Worm (Caenorhabditis elegans): ENCODE data around the gene F10D2.8.

The F10D2.8 gene

DNA sequence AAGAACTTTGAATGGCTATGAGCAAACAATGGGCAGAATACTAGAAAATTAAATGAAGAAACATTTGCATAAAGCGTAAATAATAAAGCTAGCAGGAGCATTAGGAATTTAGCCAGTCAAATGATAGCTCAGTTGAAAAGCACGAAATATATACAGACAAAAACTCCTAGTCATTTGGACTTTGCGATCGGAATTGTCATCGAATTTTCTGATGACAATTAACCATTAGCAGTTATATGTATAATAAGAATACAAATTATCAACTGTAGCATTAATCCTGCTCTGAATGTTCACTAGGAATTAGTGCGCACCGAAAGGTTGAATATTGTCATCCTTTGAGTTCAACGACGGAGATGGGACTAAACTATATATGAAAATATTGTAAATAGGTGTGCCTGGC, 3.1 kb downstream of the F10D2.8 start, which contains the start of gene ugt-38:
TSS of gene ugt-38 (minus strand) at position 101 of the 400 bp plus-strand sequence.
- TF ChIP-seq elt-3 (tag; optimal IDR thresholded peaks at IDR 0.05) (no peak), ceh-39 (tag; optimal IDR thresholded peaks at IDR 0.05) (no peak), nhr-237 (tag; optimal IDR thresholded peaks at IDR 0.05) (no peak), nhr-76 (tag; optimal IDR thresholded peaks at IDR 0.05) (no peak), nhr-2 (tag; optimal IDR thresholded peaks at IDR 0.05) (no peak), drap-1 (GFP tag; optimal IDR thresholded peaks at IDR 0.05) (no peak), nhr-28 (tag; optimal IDR thresholded peaks at IDR 0.05) (no peak), zip-8 (tag; optimal IDR thresholded peaks at IDR 0.05) (no peak), flh-1 (GFP tag; optimal IDR thresholded peaks at IDR 0.05) (no peak), ces-1 (GFP tag; optimal IDR thresholded peaks at IDR 0.05) (no peak), cnd-1 (tag; optimal IDR thresholded peaks at IDR 0.05) (no peak), sptf-1 (tag; optimal IDR thresholded peaks at IDR 0.05) (no peak), nhr-12 (tag; optimal IDR thresholded peaks at IDR 0.05) (no peak), hlh-1 (tag; optimal IDR thresholded peaks at IDR 0.05) (no peak), ceh-43 (GFP tag; optimal IDR thresholded peaks at IDR 0.05) (no peak), mls-2 (tag; optimal IDR thresholded peaks at IDR 0.05) (no peak)

DNA sequence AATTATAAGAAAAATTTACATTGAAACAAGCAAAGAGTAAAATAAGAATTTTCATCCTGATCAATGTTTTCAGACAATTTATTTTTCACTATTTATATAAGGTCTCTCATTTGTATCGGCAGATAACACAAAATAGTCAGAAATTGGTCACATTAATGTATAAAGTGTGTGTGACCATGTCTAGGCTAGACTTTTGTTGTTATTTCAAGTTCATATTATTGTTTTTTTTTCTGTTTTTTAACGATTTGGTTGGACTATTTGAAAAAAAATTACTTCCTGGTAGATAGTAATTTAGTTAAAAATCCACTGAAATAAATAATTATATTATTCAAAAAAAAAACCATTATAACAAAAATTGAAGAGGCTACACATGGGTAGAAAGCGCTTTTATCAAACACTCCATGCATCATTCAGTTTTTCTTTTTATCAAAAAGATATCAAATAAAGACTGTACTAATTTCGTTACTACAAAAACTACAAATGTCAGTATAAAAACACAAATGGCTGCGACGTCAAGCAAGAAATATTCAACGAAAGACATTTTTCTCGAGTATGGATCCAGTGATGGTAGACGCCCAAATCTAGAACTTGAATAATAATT, 5.2 kb downstream of the F10D2.8 start, which contains the start of gene ugt-37:
TSS of gene ugt-37 (minus strand) at position 69 of the 601 bp plus-strand sequence.
- TF ChIP-seq M03D4.4 (tag; optimal IDR thresholded peaks at IDR 0.05) (no peak), cnd-1 (tag; optimal IDR thresholded peaks at IDR 0.05) (no peak), elt-3 (tag; optimal IDR thresholded peaks at IDR 0.05) (no peak), tbx-8 (GFP tag; optimal IDR thresholded peaks at IDR 0.05) (no peak), nhr-12 (tag; optimal IDR thresholded peaks at IDR 0.05) (no peak), drap-1 (GFP tag; optimal IDR thresholded peaks at IDR 0.05) (no peak), lin-13 (tag; optimal IDR thresholded peaks at IDR 0.05) (no peak), lsy-2 (tag; optimal IDR thresholded peaks at IDR 0.05) (no peak)

DNA sequence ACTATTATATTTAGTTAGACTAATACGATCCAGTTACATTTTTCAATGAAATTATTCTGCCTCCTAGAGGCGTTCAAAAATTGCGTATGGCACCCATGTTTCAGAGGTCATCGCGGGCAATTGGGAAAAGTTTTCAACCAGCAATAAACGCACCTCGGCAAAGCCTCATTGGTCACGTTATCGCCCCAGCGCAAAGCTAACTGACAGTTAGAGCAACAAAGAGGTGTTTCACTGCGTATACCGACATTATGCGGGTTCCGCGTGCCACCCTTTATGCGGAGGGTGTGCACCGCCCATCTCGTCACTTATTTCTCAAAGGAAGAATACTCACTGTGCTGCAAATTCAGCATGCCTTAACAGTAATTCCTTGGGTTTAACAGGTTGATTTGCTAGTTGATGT, 7.9 kb downstream of the F10D2.8 start:
- TF ChIP-seq lsy-2 (tag; optimal IDR thresholded peaks at IDR 0.05): no peak
- no peak for TF ChIP-seq nhr-237 (tag; optimal IDR thresholded peaks at IDR 0.05)
- no peak for TF ChIP-seq ceh-39 (tag; optimal IDR thresholded peaks at IDR 0.05)
- no peak for TF ChIP-seq hlh-1 (tag; optimal IDR thresholded peaks at IDR 0.05)
- no peak for TF ChIP-seq lin-32 (GFP tag; optimal IDR thresholded peaks at IDR 0.05)
- TF ChIP-seq lin-13 (tag; optimal IDR thresholded peaks at IDR 0.05): no peak
- TF ChIP-seq mab-5 (tag; optimal IDR thresholded peaks at IDR 0.05): no peak
- no peak for TF ChIP-seq mep-1 (tag; optimal IDR thresholded peaks at IDR 0.05)
- no peak for TF ChIP-seq unc-39 (tag; optimal IDR thresholded peaks at IDR 0.05)
- TF ChIP-seq nhr-12 (tag; optimal IDR thresholded peaks at IDR 0.05): no peak
- TF ChIP-seq nhr-28 (tag; optimal IDR thresholded peaks at IDR 0.05): no peak
- no peak for TF ChIP-seq flh-1 (GFP tag; optimal IDR thresholded peaks at IDR 0.05)
- no peak for TF ChIP-seq unc-62 (GFP tag; optimal IDR thresholded peaks at IDR 0.05)
- no peak for TF ChIP-seq ces-1 (GFP tag; optimal IDR thresholded peaks at IDR 0.05)
- TF ChIP-seq ham-2 (GFP tag; optimal IDR thresholded peaks at IDR 0.05): no peak
- TF ChIP-seq pha-4 (tag; optimal IDR thresholded peaks at IDR 0.05): no peak
- TF ChIP-seq snpc-4 (tag; optimal IDR thresholded peaks at IDR 0.05): no peak

DNA sequence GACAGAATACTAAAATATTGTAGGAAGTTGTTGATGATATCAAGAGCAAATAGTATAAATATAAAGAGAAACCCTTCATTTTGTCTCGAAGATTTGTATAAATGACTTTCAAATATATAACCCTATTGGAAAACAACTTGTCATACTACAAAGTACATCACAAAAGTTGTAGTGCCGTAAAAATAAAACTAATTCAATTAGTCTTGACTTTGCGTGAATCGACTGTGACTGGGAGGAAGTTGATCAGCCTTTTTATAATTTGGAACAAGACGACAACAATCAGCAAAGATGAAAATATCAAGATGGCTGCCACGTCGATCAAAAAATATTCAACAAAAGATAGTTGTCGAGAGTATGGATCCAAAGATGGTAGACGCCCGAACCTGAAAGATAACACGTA, 8.7 kb downstream of the F10D2.8 start, which contains the start of gene ugt-40:
TSS of gene ugt-40 (minus strand) at position 101 of the 400 bp plus-strand sequence.
- no peak for TF ChIP-seq unc-62 (GFP tag; optimal IDR thresholded peaks at IDR 0.05)
- TF ChIP-seq cnd-1 (tag; optimal IDR thresholded peaks at IDR 0.05): no peak
- TF ChIP-seq blmp-1 (tag; optimal IDR thresholded peaks at IDR 0.05): no peak
- TF ChIP-seq lin-13 (tag; optimal IDR thresholded peaks at IDR 0.05): no peak
- TF ChIP-seq tbx-8 (GFP tag; optimal IDR thresholded peaks at IDR 0.05): no peak
- TF ChIP-seq nhr-76 (tag; optimal IDR thresholded peaks at IDR 0.05): no peak
- no peak for TF ChIP-seq ceh-39 (tag; optimal IDR thresholded peaks at IDR 0.05)

DNA sequence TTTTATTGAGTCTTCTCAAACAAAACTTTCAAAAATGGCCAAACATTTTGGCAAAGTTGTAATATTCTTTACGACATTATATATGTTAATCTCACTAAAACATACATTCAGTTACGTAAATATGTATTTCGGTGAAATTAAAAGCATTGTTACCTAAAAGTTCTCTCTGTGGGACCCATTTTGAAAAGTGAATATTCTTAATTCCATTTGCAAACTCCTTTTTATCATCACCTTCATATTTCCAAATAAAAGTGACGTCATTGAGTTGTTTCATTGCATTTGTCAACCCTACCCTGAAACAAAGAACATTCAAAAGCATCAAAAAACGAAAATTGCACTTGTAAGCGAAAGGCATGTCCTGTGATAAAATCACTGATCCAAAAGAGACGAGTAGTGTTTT, 10.1 kb downstream of the F10D2.8 start:
- no peak for TF ChIP-seq ham-2 (GFP tag; optimal IDR thresholded peaks at IDR 0.05)
- no peak for TF ChIP-seq pha-4 (tag; optimal IDR thresholded peaks at IDR 0.05)
- no peak for TF ChIP-seq flh-1 (GFP tag; optimal IDR thresholded peaks at IDR 0.05)
- TF ChIP-seq tbx-8 (GFP tag; optimal IDR thresholded peaks at IDR 0.05): no peak
- no peak for TF ChIP-seq nhr-12 (tag; optimal IDR thresholded peaks at IDR 0.05)
- TF ChIP-seq lsy-2 (tag; optimal IDR thresholded peaks at IDR 0.05): no peak
- no peak for TF ChIP-seq cnd-1 (tag; optimal IDR thresholded peaks at IDR 0.05)
- no peak for TF ChIP-seq ceh-83 (GFP tag; optimal IDR thresholded peaks at IDR 0.05)
- TF ChIP-seq ces-1 (GFP tag; optimal IDR thresholded peaks at IDR 0.05): no peak
- TF ChIP-seq zip-8 (tag; optimal IDR thresholded peaks at IDR 0.05): no peak
- TF ChIP-seq sem-2 (GFP tag; optimal IDR thresholded peaks at IDR 0.05): no peak
- TF ChIP-seq lin-13 (tag; optimal IDR thresholded peaks at IDR 0.05): no peak
- no peak for TF ChIP-seq lin-32 (GFP tag; optimal IDR thresholded peaks at IDR 0.05)
- TF ChIP-seq blmp-1 (tag; optimal IDR thresholded peaks at IDR 0.05): no peak
- no peak for TF ChIP-seq ceh-39 (tag; optimal IDR thresholded peaks at IDR 0.05)
- no peak for TF ChIP-seq snpc-4 (tag; optimal IDR thresholded peaks at IDR 0.05)

All from whole organism, mixed stage, embryonic.